Worm (Caenorhabditis elegans) whole organism, mixed stage, embryonic: ENCODE results near the gene pycr-1.
A peak's percentile ranks its signal among the peaks of the same experiment; 100 is the strongest.

ENCODE experiments used
- M03D4.4 ChIP-seq: sonication (generic microtip); optimal IDR thresholded peaks from 2 replicates; lab custom pipeline; 2017; ENCODE audit warnings: mild to moderate bottlenecking, missing genetic modification characterization, missing compliant biosample characterization
- blmp-1 ChIP-seq: fragments of 150-350 bp; optimal IDR thresholded peaks from 2 replicates; lab custom pipeline; 2014; ENCODE audit warnings: missing biosample characterization, missing genetic modification characterization
- ceh-39 ChIP-seq: fragments of 150-350 bp; optimal IDR thresholded peaks from 2 replicates; lab custom pipeline; 2014; ENCODE audit warnings: missing biosample characterization, missing genetic modification characterization
- ceh-43 ChIP-seq: fragments of 200-800 bp; sonication (Bioruptor generic); optimal IDR thresholded peaks from 2 replicates; lab custom pipeline; 2018; ENCODE audit warnings: mild to moderate bottlenecking, missing genetic modification characterization, moderate library complexity, missing compliant biosample characterization
- ceh-83 ChIP-seq: fragments of 200-800 bp; sonication (Bioruptor generic); optimal IDR thresholded peaks from 2 replicates; lab custom pipeline; 2018; ENCODE audit warnings: mild to moderate bottlenecking, missing genetic modification characterization, missing compliant biosample characterization
- ces-1 ChIP-seq: fragments of 150-350 bp; optimal IDR thresholded peaks from 2 replicates; lab custom pipeline; 2014; ENCODE audit warnings: missing biosample characterization, missing genetic modification reagents, missing genetic modification characterization
- cnd-1 ChIP-seq: fragments of 200-800 bp; sonication (Bioruptor generic); optimal IDR thresholded peaks from 2 replicates; lab custom pipeline; 2018; ENCODE audit warnings: mild to moderate bottlenecking, missing genetic modification characterization, missing compliant biosample characterization
- drap-1 ChIP-seq: fragments of 200-800 bp; sonication (Bioruptor generic); optimal IDR thresholded peaks from 3 replicates; lab custom pipeline; 2018; ENCODE audit warnings: mild to moderate bottlenecking, missing genetic modification characterization, missing compliant biosample characterization
- elt-1 ChIP-seq: sonication (generic microtip); optimal IDR thresholded peaks from 2 replicates; lab custom pipeline; 2017; ENCODE audit warnings: missing genetic modification characterization, mild to moderate bottlenecking, missing compliant biosample characterization, antibody characterized with exemption, moderate library complexity, borderline replicate concordance; ENCODE audit not compliant: insufficient read depth
- elt-3 ChIP-seq: fragments of 150-350 bp; optimal IDR thresholded peaks from 2 replicates; lab custom pipeline; 2014; ENCODE audit warnings: missing biosample characterization, missing genetic modification characterization
- flh-1 ChIP-seq: fragments of 200-800 bp; sonication (Bioruptor generic); optimal IDR thresholded peaks from 2 replicates; lab custom pipeline; 2018; ENCODE audit warnings: mild to moderate bottlenecking, missing genetic modification characterization, moderate library complexity, missing compliant biosample characterization
- ham-2 ChIP-seq: fragments of 200-800 bp; sonication (Bioruptor generic); optimal IDR thresholded peaks from 2 replicates; lab custom pipeline; 2018; ENCODE audit warnings: mild to moderate bottlenecking, missing genetic modification characterization, missing compliant biosample characterization
- hlh-1 ChIP-seq: fragments of 150-350 bp; optimal IDR thresholded peaks from 2 replicates; lab custom pipeline; 2014; ENCODE audit warnings: missing biosample characterization, missing genetic modification reagents, missing genetic modification characterization
- lin-13 ChIP-seq: fragments of 150-350 bp; optimal IDR thresholded peaks from 2 replicates; lab custom pipeline; 2014; ENCODE audit warnings: missing biosample characterization, missing genetic modification characterization
- lin-32 ChIP-seq: fragments of 200-800 bp; sonication (Bioruptor generic); optimal IDR thresholded peaks from 2 replicates; lab custom pipeline; 2018; ENCODE audit warnings: mild to moderate bottlenecking, missing genetic modification characterization, missing compliant biosample characterization
- lsy-2 ChIP-seq: fragments of 150-350 bp; optimal IDR thresholded peaks from 2 replicates; lab custom pipeline; 2014; ENCODE audit warnings: missing biosample characterization, missing genetic modification characterization
- mep-1 ChIP-seq: fragments of 150-350 bp; optimal IDR thresholded peaks from 2 replicates; lab custom pipeline; 2017; ENCODE audit warnings: missing biosample characterization, missing genetic modification reagents, missing genetic modification characterization, inconsistent platforms
- mls-2 ChIP-seq: sonication (generic microtip); optimal IDR thresholded peaks from 2 replicates; lab custom pipeline; 2016; ENCODE audit warnings: mild to moderate bottlenecking, missing genetic modification characterization, moderate library complexity, missing compliant biosample characterization
- nhr-12 ChIP-seq: fragments of 150-350 bp; optimal IDR thresholded peaks from 2 replicates; lab custom pipeline; 2014; ENCODE audit warnings: missing biosample characterization, missing genetic modification characterization
- nhr-2 ChIP-seq: fragments of 150-350 bp; optimal IDR thresholded peaks from 2 replicates; lab custom pipeline; 2014; ENCODE audit warnings: missing biosample characterization, missing genetic modification characterization
- nhr-28 ChIP-seq: fragments of 150-350 bp; optimal IDR thresholded peaks from 2 replicates; lab custom pipeline; 2014; ENCODE audit warnings: missing biosample characterization, missing genetic modification characterization
- nhr-76 ChIP-seq: sonication (generic microtip); optimal IDR thresholded peaks from 2 replicates; lab custom pipeline; 2017; ENCODE audit warnings: missing biosample characterization, missing genetic modification characterization
- pha-4 ChIP-seq: fragments of 150-350 bp; optimal IDR thresholded peaks from 2 replicates; lab custom pipeline; 2018; ENCODE audit warnings: missing biosample characterization, missing genetic modification reagents, missing genetic modification characterization
- sem-2 ChIP-seq: fragments of 200-800 bp; sonication (Bioruptor generic); optimal IDR thresholded peaks from 2 replicates; lab custom pipeline; 2018; ENCODE audit warnings: mild to moderate bottlenecking, missing genetic modification characterization, missing compliant biosample characterization
- snpc-4 ChIP-seq: fragments of 150-350 bp; optimal IDR thresholded peaks from 2 replicates; lab custom pipeline; 2014; ENCODE audit warnings: missing biosample characterization, missing genetic modification characterization
- sptf-1 ChIP-seq: sonication (generic microtip); optimal IDR thresholded peaks from 2 replicates; lab custom pipeline; 2017; ENCODE audit warnings: mild to moderate bottlenecking, missing genetic modification characterization, moderate library complexity, missing compliant biosample characterization
- tbx-8 ChIP-seq: fragments of 200-800 bp; sonication (Bioruptor generic); optimal IDR thresholded peaks from 2 replicates; lab custom pipeline; 2018; ENCODE audit warnings: mild to moderate bottlenecking, missing genetic modification characterization, moderate library complexity, missing compliant biosample characterization
- unc-120 ChIP-seq: sonication (generic microtip); optimal IDR thresholded peaks from 2 replicates; lab custom pipeline; 2017; ENCODE audit warnings: missing genetic modification characterization, missing compliant biosample characterization; ENCODE audit not compliant: poor library complexity, severe bottlenecking
- unc-39 ChIP-seq: fragments of 150-350 bp; optimal IDR thresholded peaks from 2 replicates; lab custom pipeline; 2014; ENCODE audit warnings: missing biosample characterization, missing genetic modification characterization
- unc-62 ChIP-seq: fragments of 150-350 bp; optimal IDR thresholded peaks from 2 replicates; lab custom pipeline; 2014; ENCODE audit warnings: missing biosample characterization, missing genetic modification reagents, missing genetic modification characterization
- zip-8 ChIP-seq: fragments of 150-350 bp; optimal IDR thresholded peaks from 2 replicates; lab custom pipeline; 2014; ENCODE audit warnings: missing biosample characterization, missing genetic modification characterization
- ztf-11 ChIP-seq: fragments of 150-350 bp; optimal IDR thresholded peaks from 2 replicates; lab custom pipeline; 2014; ENCODE audit warnings: missing biosample characterization, missing genetic modification characterization

Gene pycr-1

ce11 chrX:12179817-12180384, 33.3 kb downstream of the pycr-1 start:
- no peak for TF ChIP-seq nhr-12 (tag; lab: Kevin White, UChicago)

ce11 chrX:12180681-12181080, 34.0 kb downstream of the pycr-1 start:
- TF ChIP-seq ceh-39 (tag; lab: Kevin White, UChicago) (no peak), ceh-83 (GFP tag; lab: Kevin White, UChicago) (no peak), mep-1 (tag; lab: Kevin White, UChicago) (no peak), blmp-1 (tag; lab: Kevin White, UChicago) (no peak), lin-32 (GFP tag; lab: Kevin White, UChicago) (no peak), elt-3 (tag; lab: Kevin White, UChicago) (no peak), M03D4.4 (tag; lab: Kevin White, UChicago) (no peak), elt-1 (tag; lab: Kevin White, UChicago) (no peak), unc-62 (GFP tag; lab: Kevin White, UChicago) (peak; percentile 92), lin-13 (tag; lab: Kevin White, UChicago) (no peak), ces-1 (GFP tag; lab: Kevin White, UChicago) (peak; percentile 63), flh-1 (no peak), drap-1 (GFP tag; lab: Kevin White, UChicago) (no peak), sptf-1 (no peak), ham-2 (GFP tag; lab: Kevin White, UChicago) (no peak), snpc-4 (tag; lab: Kevin White, UChicago) (no peak)

- TF ChIP-seq lin-13 (tag; lab: Kevin White, UChicago) (no peak), ham-2 (GFP tag; lab: Kevin White, UChicago) (no peak), lsy-2 (tag; lab: Kevin White, UChicago) (no peak), sem-2 (GFP tag; lab: Kevin White, UChicago) (no peak), tbx-8 (GFP tag; lab: Kevin White, UChicago) (no peak), mls-2 (tag; lab: Kevin White, UChicago) (no peak), ceh-83 (GFP tag; lab: Kevin White, UChicago) (no peak), pha-4 (tag; lab: Kevin White, UChicago) (peak; percentile 75), nhr-76 (no peak), ceh-43 (GFP tag; lab: Kevin White, UChicago) (no peak), ces-1 (GFP tag; lab: Kevin White, UChicago) (peak; percentile 70), unc-120 (no peak), unc-62 (GFP tag; lab: Kevin White, UChicago) (no peak), ztf-11 (tag; lab: Kevin White, UChicago) (no peak), unc-39 (tag; lab: Kevin White, UChicago) (no peak), zip-8 (tag; lab: Kevin White, UChicago) (no peak), nhr-28 (tag; lab: Kevin White, UChicago) (no peak)
These were observed 35.0 kb downstream of the pycr-1 start for ce11 chrX:12181606-12182005.

- peak; percentile 59 for TF ChIP-seq hlh-1 (tag; lab: Kevin White, UChicago)
- TF ChIP-seq nhr-2 (tag; lab: Kevin White, UChicago), result peak; percentile 38
- peak; percentile 62 for TF ChIP-seq mls-2 (tag; lab: Kevin White, UChicago)
- no peak for TF ChIP-seq unc-62 (GFP tag; lab: Kevin White, UChicago)
- TF ChIP-seq blmp-1 (tag; lab: Kevin White, UChicago), result no peak
- TF ChIP-seq pha-4 (tag; lab: Kevin White, UChicago), result no peak
- TF ChIP-seq ceh-43 (GFP tag; lab: Kevin White, UChicago), result peak; percentile 35
- peak; percentile 99 for TF ChIP-seq lin-32 (GFP tag; lab: Kevin White, UChicago)
- peak; percentile 37 for TF ChIP-seq ceh-83 (GFP tag; lab: Kevin White, UChicago)
- TF ChIP-seq cnd-1 (tag; lab: Kevin White, UChicago), result peak; percentile 58
- TF ChIP-seq snpc-4 (tag; lab: Kevin White, UChicago), result no peak
- TF ChIP-seq ces-1 (GFP tag; lab: Kevin White, UChicago), result peak; percentile 63
- no peak for TF ChIP-seq nhr-76
- TF ChIP-seq, all 35 proteins: peak for 8
These were observed 36.2 kb downstream of the pycr-1 start for ce11 chrX:12182684-12183477.
